Fruit fly (Drosophila melanogaster) whole organism, embryonic: ENCODE measurements around the gene CG42529.

ENCODE experiments used
- Abd-B ChIP-seq: fragments of 200-800 bp; sonication (Bioruptor generic); optimal IDR thresholded peaks from 2 replicates; lab custom pipeline; 2018; ENCODE audit warnings: missing biosample characterization, mild to moderate bottlenecking, missing genetic modification characterization, moderate library complexity
- Ada2b ChIP-seq: fragments of 200-800 bp; sonication (Bioruptor generic); IDR thresholded peaks from 2 replicates; pipeline ENCODE4 v1.3.6; 2022; ENCODE audit warnings: missing biosample characterization, missing genetic modification characterization
- Asciz ChIP-seq: fragments of 200-800 bp; sonication (Bioruptor generic); optimal IDR thresholded peaks from 2 replicates; lab custom pipeline; 2017; ENCODE audit warnings: missing biosample characterization, mild to moderate bottlenecking, missing genetic modification characterization, missing genetic modification reagents
- Atf3 ChIP-seq: fragments of 200-800 bp; sonication (Bioruptor generic); optimal IDR thresholded peaks from 3 replicates; lab custom pipeline; 2016; ENCODE audit warnings: missing biosample characterization, missing genetic modification characterization
- B-H1 ChIP-seq: fragments of 200-800 bp; sonication (Bioruptor generic); IDR thresholded peaks from 3 replicates; pipeline ENCODE4 v1.3.6; 2022; ENCODE audit warnings: missing biosample characterization, missing genetic modification characterization
- Bgb ChIP-seq: fragments of 200-800 bp; sonication (Bioruptor generic); IDR thresholded peaks from 2 replicates; pipeline ENCODE4 v1.3.6; 2022; ENCODE audit warnings: missing biosample characterization, missing genetic modification characterization; ENCODE audit not compliant: partially characterized antibody
- CG10543 ChIP-seq: fragments of 200-800 bp; sonication (Bioruptor generic); optimal IDR thresholded peaks from 3 replicates; lab custom pipeline; 2017; ENCODE audit warnings: missing biosample characterization, mild to moderate bottlenecking, missing genetic modification characterization, moderate library complexity
- CG1233 ChIP-seq: fragments of 200-800 bp; sonication (Bioruptor generic); optimal IDR thresholded peaks from 4 replicates; lab custom pipeline; 2018; ENCODE audit warnings: missing biosample characterization, mild to moderate bottlenecking, missing genetic modification characterization
- CG15269 ChIP-seq: fragments of 200-800 bp; sonication (Bioruptor generic); optimal IDR thresholded peaks from 2 replicates; lab custom pipeline; 2018; ENCODE audit warnings: missing biosample characterization, mild to moderate bottlenecking, missing genetic modification characterization, moderate library complexity
- CG16815 ChIP-seq: fragments of 200-800 bp; sonication (Bioruptor generic); optimal IDR thresholded peaks from 3 replicates; lab custom pipeline; 2017; ENCODE audit warnings: missing biosample characterization, mild to moderate bottlenecking, missing genetic modification characterization
- CG17328 ChIP-seq: fragments of 200-800 bp; sonication (Bioruptor generic); IDR thresholded peaks from 2 replicates; pipeline ENCODE4 v1.3.6; 2022; ENCODE audit warnings: missing biosample characterization, missing genetic modification characterization
- CG17612 ChIP-seq: fragments of 200-800 bp; sonication (Bioruptor generic); IDR thresholded peaks from 2 replicates; pipeline ENCODE4 v1.3.6; 2022; ENCODE audit warnings: missing biosample characterization, missing genetic modification characterization
- CG17802 ChIP-seq: fragments of 200-800 bp; sonication (Bioruptor generic); optimal IDR thresholded peaks from 2 replicates; lab custom pipeline; 2018; ENCODE audit warnings: missing biosample characterization, mild to moderate bottlenecking, missing genetic modification characterization, moderate library complexity
- CG2116 ChIP-seq: fragments of 200-800 bp; sonication (Bioruptor generic); optimal IDR thresholded peaks from 3 replicates; lab custom pipeline; 2018; ENCODE audit warnings: missing biosample characterization, mild to moderate bottlenecking, missing genetic modification characterization
- CG2202 ChIP-seq: fragments of 200-800 bp; sonication (Bioruptor generic); optimal IDR thresholded peaks from 2 replicates; lab custom pipeline; 2018; ENCODE audit warnings: missing biosample characterization, mild to moderate bottlenecking, missing genetic modification characterization
- CG3838 ChIP-seq: fragments of 200-800 bp; sonication (Bioruptor generic); optimal IDR thresholded peaks from 3 replicates; lab custom pipeline; 2016; ENCODE audit warnings: missing biosample characterization, missing genetic modification characterization
- CG7357 ChIP-seq: fragments of 200-800 bp; sonication (Bioruptor generic); IDR thresholded peaks from 3 replicates; pipeline ENCODE4 v1.3.6; 2022; ENCODE audit warnings: missing biosample characterization, missing genetic modification characterization
- CG8089 ChIP-seq: fragments of 200-800 bp; sonication (Bioruptor generic); optimal IDR thresholded peaks from 3 replicates; lab custom pipeline; 2016; ENCODE audit warnings: missing biosample characterization, missing genetic modification characterization
- CG9817 ChIP-seq: fragments of 200-800 bp; sonication (Bioruptor generic); optimal IDR thresholded peaks from 2 replicates; lab custom pipeline; 2018; ENCODE audit warnings: missing biosample characterization, mild to moderate bottlenecking, missing genetic modification characterization, moderate library complexity
- CoRest ChIP-seq: fragments of 200-800 bp; sonication (Bioruptor generic); optimal IDR thresholded peaks from 3 replicates; lab custom pipeline; 2018; ENCODE audit warnings: missing biosample characterization, mild to moderate bottlenecking, missing genetic modification characterization, moderate library complexity
- D19B ChIP-seq: fragments of 200-800 bp; sonication (Bioruptor generic); optimal IDR thresholded peaks from 2 replicates; lab custom pipeline; 2017; ENCODE audit warnings: missing biosample characterization, mild to moderate bottlenecking, missing genetic modification characterization
- Eip74EF ChIP-seq, 2 experiments: fragments of 200-800 bp in 1 of 2; fragments of >200 bp in 1 of 2; sonication (Bioruptor generic) in 1 of 2; optimal IDR thresholded peaks; 2 replicates each; lab custom pipeline; 2017 to 2019; ENCODE audit warnings: missing biosample characterization in 2 of 2, missing genetic modification characterization in 2 of 2, mild to moderate bottlenecking in 1 of 2, moderate library complexity in 1 of 2
- PHDP ChIP-seq: fragments of 200-800 bp; sonication (Bioruptor generic); optimal IDR thresholded peaks from 3 replicates; lab custom pipeline; 2018; ENCODE audit warnings: missing biosample characterization, mild to moderate bottlenecking, missing genetic modification characterization, moderate library complexity
- Six4 ChIP-seq: fragments of 200-800 bp; sonication (Bioruptor generic); optimal IDR thresholded peaks from 2 replicates; lab custom pipeline; 2016; ENCODE audit warnings: missing biosample characterization, missing genetic modification characterization
- Sry-β ChIP-seq: fragments of 200-800 bp; sonication (Bioruptor generic); optimal IDR thresholded peaks from 2 replicates; lab custom pipeline; 2018; ENCODE audit warnings: missing biosample characterization, mild to moderate bottlenecking, missing genetic modification characterization, moderate library complexity
- TFAM ChIP-seq: fragments of 200-800 bp; sonication (Bioruptor generic); optimal IDR thresholded peaks from 2 replicates; lab custom pipeline; 2017; ENCODE audit warnings: missing biosample characterization, missing genetic modification characterization, inconsistent platforms
- Usf ChIP-seq: fragments of 200-800 bp; sonication (Bioruptor generic); optimal IDR thresholded peaks from 2 replicates; lab custom pipeline; 2017; ENCODE audit warnings: missing genotype, missing biosample characterization, missing genetic modification characterization
- Xrp1 ChIP-seq: fragments of 200-800 bp; sonication (Bioruptor generic); IDR thresholded peaks from 2 replicates; pipeline ENCODE4 v1.3.6; 2022; ENCODE audit warnings: missing biosample characterization, missing genetic modification characterization
- YL-1 ChIP-seq: fragments of 200-800 bp; sonication (Bioruptor generic); optimal IDR thresholded peaks from 3 replicates; lab custom pipeline; 2017; ENCODE audit warnings: missing biosample characterization, mild to moderate bottlenecking, missing genetic modification characterization
- bbx ChIP-seq: fragments of 200-800 bp; sonication (Bioruptor generic); IDR thresholded peaks from 2 replicates; pipeline ENCODE4 v1.3.6; 2022; ENCODE audit warnings: missing biosample characterization, missing genetic modification characterization; ENCODE audit not compliant: partially characterized antibody
- chinmo ChIP-seq: fragments of 200-800 bp; sonication (Bioruptor generic); IDR thresholded peaks from 4 replicates; pipeline ENCODE4 v1.3.6; 2022; ENCODE audit warnings: missing biosample characterization, missing genetic modification characterization; ENCODE audit not compliant: partially characterized antibody
- crp ChIP-seq, 2 experiments: fragments of 200-800 bp; sonication (Bioruptor generic); optimal IDR thresholded peaks; 2 replicates in 1 of 2; 3 replicates in 1 of 2; lab custom pipeline; 2017; ENCODE audit warnings: missing biosample characterization in 2 of 2, missing genetic modification characterization in 2 of 2, mild to moderate bottlenecking in 1 of 2, moderate library complexity in 1 of 2
- dm ChIP-seq: fragments of 200-800 bp; sonication (Bioruptor generic); optimal IDR thresholded peaks from 3 replicates; lab custom pipeline; 2016; ENCODE audit warnings: missing biosample characterization, missing genetic modification characterization
- gem ChIP-seq: fragments of 200-800 bp; sonication (Bioruptor generic); optimal IDR thresholded peaks from 2 replicates; lab custom pipeline; 2019; ENCODE audit warnings: missing biosample characterization, mild to moderate bottlenecking, missing genetic modification characterization, moderate library complexity
- gsb-n ChIP-seq: fragments of 200-800 bp; sonication (Bioruptor generic); optimal IDR thresholded peaks from 3 replicates; lab custom pipeline; 2018; ENCODE audit warnings: missing biosample characterization, mild to moderate bottlenecking, missing genetic modification characterization
- hkb ChIP-seq, 2 experiments: fragments of 200-800 bp in 1 of 2; fragments of >200 bp in 1 of 2; sonication (Bioruptor generic) in 1 of 2; IDR thresholded peaks in 1 of 2; optimal IDR thresholded peaks in 1 of 2; 2 replicates each; pipeline versions ENCODE4 v1.3.6 to Lab custom; 2017 to 2022; ENCODE audit warnings: missing biosample characterization in 1 of 2, missing genetic modification characterization in 1 of 2
- klu ChIP-seq: fragments of 200-800 bp; sonication (Bioruptor generic); IDR thresholded peaks from 2 replicates; pipeline ENCODE4 v1.3.6; 2022; ENCODE audit warnings: missing biosample characterization, missing genetic modification characterization
- maf-S ChIP-seq: fragments of 200-800 bp; sonication (Bioruptor generic); optimal IDR thresholded peaks from 2 replicates; lab custom pipeline; 2016; ENCODE audit warnings: missing biosample characterization, missing genetic modification characterization
- mld ChIP-seq: fragments of 200-800 bp; sonication (Bioruptor generic); IDR thresholded peaks from 3 replicates; pipeline ENCODE4 v1.3.6; 2022; ENCODE audit warnings: missing biosample characterization, missing genetic modification characterization; ENCODE audit not compliant: partially characterized antibody
- nerfin-1 ChIP-seq: fragments of 200-800 bp; sonication (Bioruptor generic); optimal IDR thresholded peaks from 3 replicates; lab custom pipeline; 2019; ENCODE audit warnings: missing biosample characterization, mild to moderate bottlenecking, missing genetic modification characterization, moderate library complexity
- odd ChIP-seq: fragments of 200-800 bp; sonication (Bioruptor generic); optimal IDR thresholded peaks from 2 replicates; lab custom pipeline; 2017; ENCODE audit warnings: missing biosample characterization, mild to moderate bottlenecking, missing genetic modification characterization
- p53 ChIP-seq: fragments of 200-800 bp; sonication (Bioruptor generic); optimal IDR thresholded peaks from 2 replicates; lab custom pipeline; 2016; ENCODE audit warnings: missing biosample characterization, missing genetic modification characterization
- pan ChIP-seq, 4 experiments: fragments of >200 bp in 3 of 4; fragments of 200-800 bp in 1 of 4; sonication (Bioruptor generic) in 1 of 4; optimal IDR thresholded peaks in 3 of 4; IDR thresholded peaks in 1 of 4; 2 replicates each; pipeline versions ENCODE4 v1.3.6 to Lab custom; 2017 to 2022; ENCODE audit warnings: missing biosample characterization in 2 of 4, missing genetic modification characterization in 2 of 4, mixed read lengths in 1 of 4
- sens ChIP-seq: fragments of 200-800 bp; sonication (Bioruptor generic); peaks from one replicate; lab custom pipeline; 2016; ENCODE audit warnings: missing biosample characterization, missing genetic modification characterization
- sima ChIP-seq: fragments of 200-800 bp; sonication (Bioruptor generic); optimal IDR thresholded peaks from 2 replicates; lab custom pipeline; 2016; ENCODE audit warnings: missing biosample characterization, missing genetic modification characterization
- toy ChIP-seq: fragments of 200-800 bp; sonication (Bioruptor generic); IDR thresholded peaks from 2 replicates; pipeline ENCODE4 v1.3.6; 2022; ENCODE audit warnings: missing biosample characterization, missing genetic modification characterization
- unpg ChIP-seq: fragments of 200-800 bp; sonication (Bioruptor generic); optimal IDR thresholded peaks from 3 replicates; lab custom pipeline; 2018; ENCODE audit warnings: missing biosample characterization, mild to moderate bottlenecking, missing genetic modification characterization, moderate library complexity
- vnd ChIP-seq: fragments of 200-800 bp; sonication (Bioruptor generic); IDR thresholded peaks from 3 replicates; pipeline ENCODE4 v1.3.6; 2022; ENCODE audit warnings: missing biosample characterization, missing genetic modification characterization; ENCODE audit not compliant: partially characterized antibody
- yki ChIP-seq: fragments of >200 bp; optimal IDR thresholded peaks from 3 replicates; lab custom pipeline; 2018

The CG42529 gene

dm6 chr3L:19687200-19687687 lies 41.5 kb upstream of the CG42529 start, which contains the start of the genes CG8765 and Gbeta76C (continued):
- TF ChIP-seq crp (GFP tag; optimal IDR thresholded peaks at IDR 0.05; lab: Kevin White, UChicago) = peak; percentile 95 to 99
- peak; percentile 13 for TF ChIP-seq Abd-B (GFP tag; lab: Kevin White, UChicago)
- no peak for TF ChIP-seq Sry-β (GFP tag; lab: Kevin White, UChicago)
- 0 out of 4 replicates have a peak, but pooled peaks have one; percentile 52 for TF ChIP-seq chinmo (GFP tag; lab: Robert Waterston, UW)
- TF ChIP-seq Six4 (GFP tag; lab: Kevin White, UChicago) = no peak
- TF ChIP-seq unpg (GFP tag; lab: Kevin White, UChicago) = no peak
- no peak for TF ChIP-seq maf-S
- TF ChIP-seq CG16815 = no peak
- no peak for TF ChIP-seq CG3838 (GFP tag; lab: Kevin White, UChicago)
- TF ChIP-seq gsb-n (tag; lab: Kevin White, UChicago) = no peak
- no peak for TF ChIP-seq vnd (GFP tag; lab: Robert Waterston, UW)
- TF ChIP-seq gem (tag; lab: Kevin White, UChicago) = no peak
- TF ChIP-seq odd (GFP tag; lab: Kevin White, UChicago) = no peak
- TF ChIP-seq Asciz = no peak
- TF ChIP-seq CG17802 (tag; lab: Kevin White, UChicago) = no peak
- no peak for TF ChIP-seq CG8089 (GFP tag; lab: Kevin White, UChicago)
- TF ChIP-seq YL-1 (GFP tag; lab: Kevin White, UChicago) = peak; percentile 77
- no peak for TF ChIP-seq klu
- TF ChIP-seq Atf3 (GFP tag; lab: Kevin White, UChicago) = no peak
- peak; percentile 62 for TF ChIP-seq CG2116
- TF ChIP-seq CG15269 (tag; lab: Kevin White, UChicago) = no peak
- TF ChIP-seq CG1233 = no peak
- no peak for TF ChIP-seq mld
- TF ChIP-seq B-H1 = no peak
- no peak for TF ChIP-seq Xrp1
- peak; percentile 12; the same call in 1 of the 2 replicates for TF ChIP-seq CG17328
- peak; percentile 38 for TF ChIP-seq CoRest
- TF ChIP-seq Ada2b (GFP tag; lab: Robert Waterston, UW) = no peak
- no peak for TF ChIP-seq yki (lab: Kevin White, UChicago)
- TF ChIP-seq p53 (GFP tag; lab: Kevin White, UChicago) = peak; percentile 35
- no peak for TF ChIP-seq toy
- peak; percentile 34 for TF ChIP-seq CG9817
- TF ChIP-seq Bgb (GFP tag; lab: Robert Waterston, UW) = peak; percentile 50; the same call in 1 of the 2 replicates
- no peak for TF ChIP-seq D19B (GFP tag; lab: Kevin White, UChicago)
- TF ChIP-seq sens (GFP tag; lab: Kevin White, UChicago) = peak; percentile 47
- no peak for TF ChIP-seq CG2202 (tag; lab: Kevin White, UChicago)
- TF ChIP-seq sima (GFP tag; lab: Kevin White, UChicago) = no peak
- peak; percentile 18 for TF ChIP-seq nerfin-1 (tag; lab: Kevin White, UChicago)
- TF ChIP-seq PHDP = no peak
- no peak for TF ChIP-seq CG17612
- TF ChIP-seq pan (optimal IDR thresholded peaks at IDR 0.05; lab: Kevin White, UChicago) = no peak
- TF ChIP-seq pan (GFP tag; optimal IDR thresholded peaks at IDR 0.05 in 1 of 2, IDR thresholded peaks at IDR 0.05 in 1 of 2) = no peak
- TF ChIP-seq CG10543 = peak; percentile 35
- no peak for TF ChIP-seq CG7357 (GFP tag; lab: Robert Waterston, UW)
- TF ChIP-seq hkb (optimal IDR thresholded peaks at IDR 0.05; lab: Kevin White, UChicago) = peak; percentile 74
- 0 out of 2 replicates have a peak, but pooled peaks have one; percentile 29 for TF ChIP-seq hkb (GFP tag; IDR thresholded peaks at IDR 0.05; lab: Robert Waterston, UW)
- TF ChIP-seq TFAM (GFP tag; lab: Kevin White, UChicago) = no peak
- TF ChIP-seq bbx = peak; percentile 37; the same call in 1 of the 2 replicates
- TF ChIP-seq Usf (GFP tag; lab: Kevin White, UChicago) = no peak
- no peak for TF ChIP-seq Eip74EF (GFP tag; optimal IDR thresholded peaks at IDR 0.05; lab: Kevin White, UChicago)
- peak; percentile 73 for TF ChIP-seq dm (GFP tag; lab: Kevin White, UChicago)
